Fruit fly (Drosophila melanogaster): ENCODE data around the gene CASK.

Gene CASK

DNA sequence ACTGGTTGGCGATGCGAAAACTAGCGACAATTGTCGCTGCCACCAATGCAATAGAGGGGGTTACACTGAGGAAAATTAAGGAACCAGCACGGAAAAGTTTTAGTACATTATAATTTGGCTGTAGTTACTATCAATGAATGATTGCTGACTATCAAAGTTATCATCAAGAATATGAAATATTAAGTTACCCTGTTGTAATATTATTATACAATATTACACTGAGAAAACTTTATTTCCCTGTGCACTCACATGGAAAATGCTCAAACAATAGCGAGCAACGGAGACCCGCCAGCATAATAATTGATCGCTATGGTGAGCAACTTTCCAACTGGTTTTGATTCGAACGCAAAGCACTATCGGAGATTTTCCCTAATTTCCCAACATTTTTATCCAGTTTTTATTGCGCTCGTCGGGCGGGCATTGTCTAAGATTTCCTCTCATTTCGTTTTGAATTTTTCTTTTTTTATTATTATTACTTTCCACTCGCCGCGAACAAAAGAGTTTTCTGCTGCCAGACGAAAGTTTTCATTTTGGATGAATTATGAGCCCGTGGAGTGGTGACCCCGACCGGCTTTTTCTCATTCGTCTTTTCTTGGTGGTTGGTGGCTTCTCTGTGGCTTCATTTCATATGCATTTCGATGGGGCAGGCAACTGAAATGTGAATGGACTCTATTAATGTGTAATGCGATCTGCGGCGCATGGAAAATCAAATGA lies 39.8 kb upstream of the CASK start (continued):
- TF ChIP-seq Lpt (GFP tag; optimal IDR thresholded peaks at IDR 0.05), result no peak
- TF ChIP-seq sens (GFP tag), result peak; percentile 95
- TF ChIP-seq CG15696 (tag; optimal IDR thresholded peaks at IDR 0.05), result no peak
- TF ChIP-seq Rx (GFP tag; IDR thresholded peaks at IDR 0.05), result peak; percentile 65
- TF ChIP-seq CHES-1-like (GFP tag; optimal IDR thresholded peaks at IDR 0.05), result peak; percentile 13
- peak; percentile 27; the same call in 1 of the 3 replicates for TF ChIP-seq CG14050 (GFP tag; IDR thresholded peaks at IDR 0.05)
- TF ChIP-seq Rfx (GFP tag; IDR thresholded peaks at IDR 0.05), result no peak
- no peak for TF ChIP-seq ab (GFP tag; optimal IDR thresholded peaks at IDR 0.05)
- TF ChIP-seq CG7987 (GFP tag; optimal IDR thresholded peaks at IDR 0.05), result no peak
- TF ChIP-seq otp (GFP tag; IDR thresholded peaks at IDR 0.05), result peak; percentile 75; the same call in 2 of the 3 replicates
- no peak for TF ChIP-seq emc (GFP tag; optimal IDR thresholded peaks at IDR 0.05)
- peak; percentile 4 for TF ChIP-seq CG4617 (GFP tag; optimal IDR thresholded peaks at IDR 0.05; ENCODE audit: borderline replicate concordance)
- TF ChIP-seq CG8290 (GFP tag; optimal IDR thresholded peaks at IDR 0.05), result peak; percentile 68
- peak; percentile 15 to 39 for TF ChIP-seq CG8290 (tag; optimal IDR thresholded peaks at IDR 0.05)
- TF ChIP-seq CG6683 (GFP tag; optimal IDR thresholded peaks at IDR 0.05), result peak; percentile 7
- TF ChIP-seq nerfin-2 (GFP tag; IDR thresholded peaks at IDR 0.05; ENCODE audit: partially characterized antibody), result no peak
- no peak for TF ChIP-seq CG3163 (GFP tag; optimal IDR thresholded peaks at IDR 0.05)
- TF ChIP-seq psq (GFP tag; optimal IDR thresholded peaks at IDR 0.05), result no peak
- peak; percentile 92 for TF ChIP-seq CG18262 (tag; optimal IDR thresholded peaks at IDR 0.05)
- no peak for TF ChIP-seq NFAT (GFP tag; IDR thresholded peaks at IDR 0.05)
- peak; percentile 54 for TF ChIP-seq E2f1 (GFP tag; IDR thresholded peaks at IDR 0.05)
- TF ChIP-seq crc (GFP tag; optimal IDR thresholded peaks at IDR 0.05), result no peak
- no peak for TF ChIP-seq mirr (GFP tag; optimal IDR thresholded peaks at IDR 0.05)
- TF ChIP-seq Scr (GFP tag; IDR thresholded peaks at IDR 0.05; ENCODE audit: partially characterized antibody), result no peak
- TF ChIP-seq MESR4 (GFP tag; optimal IDR thresholded peaks at IDR 0.05), result no peak
- TF ChIP-seq ssp (GFP tag; IDR thresholded peaks at IDR 0.05), result peak; percentile 51; the same call in 1 of the 2 replicates
- TF ChIP-seq CG3726 (GFP tag; IDR thresholded peaks at IDR 0.05), result 0 out of 3 replicates have a peak, but pooled peaks have one; percentile 59
- 0 out of 3 replicates have a peak, but pooled peaks have one; percentile 33 for TF ChIP-seq sr (GFP tag; IDR thresholded peaks at IDR 0.05)
- TF ChIP-seq gem (tag; optimal IDR thresholded peaks at IDR 0.05), result peak; percentile 95
- no peak for TF ChIP-seq Dip2 (GFP tag; IDR thresholded peaks at IDR 0.05)
- no peak for TF ChIP-seq bigmax (GFP tag; optimal IDR thresholded peaks at IDR 0.05)
- peak; percentile 3 for TF ChIP-seq CG18599 (GFP tag; optimal IDR thresholded peaks at IDR 0.05)
- TF ChIP-seq Dp (GFP tag; optimal IDR thresholded peaks at IDR 0.05), result no peak
- peak; percentile 87 for TF ChIP-seq dmrt99B (tag; optimal IDR thresholded peaks at IDR 0.05)
- no peak for TF ChIP-seq CG8478 (optimal IDR thresholded peaks at IDR 0.05)
- peak; percentile 72 for TF ChIP-seq Chrac-16 (GFP tag; optimal IDR thresholded peaks at IDR 0.05)
- TF ChIP-seq ci (GFP tag; IDR thresholded peaks at IDR 0.05), result peak; percentile 95
- no peak for TF ChIP-seq lov (optimal IDR thresholded peaks at IDR 0.05)
- 0 out of 3 replicates have a peak, but pooled peaks have one; percentile 6 for TF ChIP-seq lov (GFP tag; IDR thresholded peaks at IDR 0.05)
- no peak for TF ChIP-seq B-H2 (GFP tag; optimal IDR thresholded peaks at IDR 0.05)
- TF ChIP-seq CG5953 (GFP tag; IDR thresholded peaks at IDR 0.05), result peak; percentile 87
- TF ChIP-seq repo (GFP tag; optimal IDR thresholded peaks at IDR 0.05), result no peak
- TF ChIP-seq CG6654 (GFP tag; optimal IDR thresholded peaks at IDR 0.05), result peak; percentile 8
- peak; percentile 75 for TF ChIP-seq fd96Cb (tag; optimal IDR thresholded peaks at IDR 0.05)
- peak; percentile 76 for TF ChIP-seq H15 (GFP tag; IDR thresholded peaks at IDR 0.05)
- no peak for TF ChIP-seq NC2α (GFP tag; optimal IDR thresholded peaks at IDR 0.05)
- TF ChIP-seq CG13775 (GFP tag; optimal IDR thresholded peaks at IDR 0.05), result peak; percentile 52
- TF ChIP-seq Ssrp (tag; optimal IDR thresholded peaks at IDR 0.05), result peak; percentile 89
- peak; percentile 69 for TF ChIP-seq HHEX (GFP tag; optimal IDR thresholded peaks at IDR 0.05)
- peak; percentile 85 for TF ChIP-seq phol (tag; optimal IDR thresholded peaks at IDR 0.05)
- peak; percentile 73 for TF ChIP-seq CG32772 (GFP tag; IDR thresholded peaks at IDR 0.05)
